Worm (Caenorhabditis elegans) whole organism, early embryonic: ENCODE measurements around the gene F10G2.7.

Experiments used
- B0310.2 ChIP-seq: sonication (generic microtip); optimal IDR thresholded peaks from 2 replicates; lab custom pipeline; 2016; ENCODE audit warnings: mild to moderate bottlenecking, missing genetic modification characterization, missing compliant biosample characterization
- aly-1 ChIP-seq: sonication (generic microtip); optimal IDR thresholded peaks from 2 replicates; lab custom pipeline; 2016; ENCODE audit warnings: missing genetic modification characterization, missing compliant biosample characterization
- ama-1 ChIP-seq: fragments of 150-350 bp; optimal IDR thresholded peaks from 2 replicates; lab custom pipeline; 2014
- ets-7 ChIP-seq: sonication (generic microtip); optimal IDR thresholded peaks from 2 replicates; lab custom pipeline; 2016; ENCODE audit warnings: missing genotype, missing genetic modification characterization, missing compliant biosample characterization
- flt-1 ChIP-seq: fragments of 200-800 bp; sonication (Bioruptor generic); IDR thresholded peaks from 2 replicates; pipeline ENCODE4 v1.3.6; 2022; ENCODE audit warnings: missing genetic modification characterization, missing compliant biosample characterization
- hnd-1 ChIP-seq: sonication (generic microtip); optimal IDR thresholded peaks from 2 replicates; lab custom pipeline; 2016; ENCODE audit warnings: missing genetic modification characterization, missing compliant biosample characterization
- pes-1 ChIP-seq: fragments of 200-800 bp; sonication (Bioruptor generic); IDR thresholded peaks from 2 replicates; pipeline ENCODE4 v1.3.6; 2022; ENCODE audit warnings: missing genetic modification reagents, missing genetic modification characterization, missing compliant biosample characterization
- scrt-1 ChIP-seq: fragments of 200-800 bp; sonication (Bioruptor generic); IDR thresholded peaks from 2 replicates; pipeline ENCODE4 v1.3.6; 2022; ENCODE audit warnings: missing genetic modification characterization, missing compliant biosample characterization
- tbx-37 ChIP-seq: fragments of 200-800 bp; sonication (Bioruptor generic); conservative IDR thresholded peaks from 2 replicates; pipeline ENCODE4 v1.3.6; 2022; ENCODE audit warnings: missing genetic modification reagents, missing genetic modification characterization, missing compliant biosample characterization
- tra-4 ChIP-seq: sonication (generic microtip); optimal IDR thresholded peaks from 2 replicates; lab custom pipeline; 2017; ENCODE audit warnings: missing genetic modification characterization, missing compliant biosample characterization

- TF ChIP-seq B0310.2 = no peak
- no peak for TF ChIP-seq ama-1 (lab: Kevin White, UChicago)
- TF ChIP-seq tbx-37 (GFP tag; lab: Robert Waterston, UW) = no peak
- no peak for TF ChIP-seq hnd-1
- no peak for TF ChIP-seq aly-1 (tag; lab: Kevin White, UChicago)
- TF ChIP-seq ets-7 (tag; lab: Kevin White, UChicago) = no peak
- TF ChIP-seq flt-1 (GFP tag; lab: Robert Waterston, UW) = no peak
- no peak for TF ChIP-seq pes-1
- TF ChIP-seq tra-4 = no peak
- TF ChIP-seq scrt-1 (GFP tag; lab: Robert Waterston, UW) = no peak
Measured at ce11 chrV:7356684-7357083, 19.6 kb upstream of the F10G2.7 start, which contains the start of gene C03G6.21.
